Worm (Caenorhabditis elegans): Measurements from ENCODE around the gene grsp-3.

The grsp-3 gene

ce11 chrIV:7178942-7179341 is 47.2 kb upstream of the grsp-3 start, which contains the start of gene C42D4.3:
C42D4.3 (plus strand) TSS chrIV:7179239.
- TF ChIP-seq nhr-20 (tag; optimal IDR thresholded peaks at IDR 0.05): no peak

- TF ChIP-seq C16A3.4 (tag; optimal IDR thresholded peaks at IDR 0.05) (no peak), ztf-4 (tag; optimal IDR thresholded peaks at IDR 0.05) (no peak), efl-1 (optimal IDR thresholded peaks at IDR 0.05) (no peak), efl-1 (GFP tag; optimal IDR thresholded peaks at IDR 0.05 in 1 of 2) (no peak), ceh-90 (tag; optimal IDR thresholded peaks at IDR 0.05) (no peak), elt-3 (tag; optimal IDR thresholded peaks at IDR 0.05) (no peak), nhr-28 (tag; optimal IDR thresholded peaks at IDR 0.05) (no peak), nhr-71 (tag; optimal IDR thresholded peaks at IDR 0.05) (no peak), irx-1 (tag; optimal IDR thresholded peaks at IDR 0.05) (no peak), fkh-10 (GFP tag; optimal IDR thresholded peaks at IDR 0.05) (no peak), F16B12.6 (tag; optimal IDR thresholded peaks at IDR 0.05) (no peak), nhr-237 (tag; optimal IDR thresholded peaks at IDR 0.05) (no peak)
Observed at ce11 chrIV:7176887-7177286, 45.2 kb upstream of the grsp-3 start, which contains the start of gene str-44. str-44 (plus strand) TSS chrIV:7177187.

ce11 chrIV:7175346-7175745 is 43.6 kb upstream of the grsp-3 start, which contains the start of gene C42D4.19:
C42D4.19 (plus strand) TSS chrIV:7175646.
- TF ChIP-seq C16A3.4 (tag; optimal IDR thresholded peaks at IDR 0.05): no peak
- TF ChIP-seq tbx-2 (tag; optimal IDR thresholded peaks at IDR 0.05): no peak
- no peak for TF ChIP-seq lin-14 (GFP tag; optimal IDR thresholded peaks at IDR 0.05)
- TF ChIP-seq ceh-88 (GFP tag; IDR thresholded peaks at IDR 0.05): no peak
- TF ChIP-seq lsy-2 (tag; optimal IDR thresholded peaks at IDR 0.05): no peak
- TF ChIP-seq irx-1 (tag; optimal IDR thresholded peaks at IDR 0.05): no peak
- no peak for TF ChIP-seq alr-1 (tag; optimal IDR thresholded peaks at IDR 0.05; ENCODE audit: borderline replicate concordance)
- no peak for TF ChIP-seq mep-1 (tag; optimal IDR thresholded peaks at IDR 0.05)
- TF ChIP-seq dsc-1 (tag; optimal IDR thresholded peaks at IDR 0.05): no peak
- no peak for TF ChIP-seq ets-5 (GFP tag; IDR thresholded peaks at IDR 0.05)
- no peak for TF ChIP-seq dpl-1 (GFP tag; optimal IDR thresholded peaks at IDR 0.05)
- no peak for TF ChIP-seq zag-1 (tag; optimal IDR thresholded peaks at IDR 0.05)
- no peak for TF ChIP-seq vab-15 (tag; optimal IDR thresholded peaks at IDR 0.05)

- TF ChIP-seq unc-62 (GFP tag; optimal IDR thresholded peaks at IDR 0.05): no peak
- no peak for TF ChIP-seq pax-3 (tag; optimal IDR thresholded peaks at IDR 0.05)
- TF ChIP-seq sox-4 (tag; optimal IDR thresholded peaks at IDR 0.05): peak; percentile 39
- TF ChIP-seq rnt-1 (tag; optimal IDR thresholded peaks at IDR 0.05): no peak
- TF ChIP-seq nhr-90 (tag; optimal IDR thresholded peaks at IDR 0.05; ENCODE audit: poor library complexity): no peak
- TF ChIP-seq ama-1 (optimal IDR thresholded peaks at IDR 0.05): no peak
- TF ChIP-seq ceh-82 (tag; optimal IDR thresholded peaks at IDR 0.05): no peak
Observed at ce11 chrIV:7173489-7173888, 41.8 kb upstream of the grsp-3 start, which contains the start of gene str-1. str-1 (plus strand) TSS chrIV:7173789.

ce11 chrIV:7171222-7171621 is 39.5 kb upstream of the grsp-3 start, which contains the start of gene str-220:
str-220 (minus strand) TSS chrIV:7171322.
- no peak for TF ChIP-seq snu-23 (GFP tag; optimal IDR thresholded peaks at IDR 0.05)
- TF ChIP-seq dsc-1 (tag; optimal IDR thresholded peaks at IDR 0.05): no peak
- TF ChIP-seq aha-1 (tag; optimal IDR thresholded peaks at IDR 0.05): no peak
- no peak for TF ChIP-seq mab-9 (GFP tag; IDR thresholded peaks at IDR 0.05)
- no peak for TF ChIP-seq egl-13 (tag; optimal IDR thresholded peaks at IDR 0.05)
- TF ChIP-seq dpl-1 (GFP tag; optimal IDR thresholded peaks at IDR 0.05): no peak
- no peak for TF ChIP-seq fos-1 (tag; optimal IDR thresholded peaks at IDR 0.05)
- TF ChIP-seq fkh-4 (tag; optimal IDR thresholded peaks at IDR 0.05; ENCODE audit: borderline replicate concordance): no peak
- TF ChIP-seq vab-15 (tag; optimal IDR thresholded peaks at IDR 0.05): no peak
- TF ChIP-seq Y116A8C.19 (tag; optimal IDR thresholded peaks at IDR 0.05; ENCODE audit: borderline replicate concordance): no peak
- no peak for TF ChIP-seq lin-15B (tag; optimal IDR thresholded peaks at IDR 0.05)
- TF ChIP-seq ceh-90 (tag; optimal IDR thresholded peaks at IDR 0.05): no peak
- TF ChIP-seq mep-1 (tag; optimal IDR thresholded peaks at IDR 0.05): no peak

Data from whole organism, L1 larva.